Worm (Caenorhabditis elegans) whole organism, L4 larva: ENCODE results near the gene C08B6.6.
"Not testable (repeated sequence)": the region's sequence is repeated elsewhere in the genome, so short reads cannot be mapped to it uniquely, and the experiment has no call there.

Experiments used
- ZK546.5 ChIP-seq, 2 experiments: sonication (generic microtip); optimal IDR thresholded peaks; 2 replicates each; lab custom pipeline; 2017; ENCODE audit warnings: missing biosample characterization in 2 of 2, missing genetic modification characterization in 2 of 2
- ama-1 ChIP-seq: fragments of 150-350 bp; optimal IDR thresholded peaks from 2 replicates; lab custom pipeline; 2014; ENCODE audit warnings: inconsistent platforms, mixed read lengths
- ces-1 ChIP-seq: fragments of 150-350 bp; sonication (generic microtip); optimal IDR thresholded peaks from 4 replicates; lab custom pipeline; 2014; ENCODE audit warnings: missing biosample characterization, missing genetic modification reagents, missing genetic modification characterization
- hlh-11 ChIP-seq: fragments of 200-800 bp; sonication (Bioruptor generic); optimal IDR thresholded peaks from 2 replicates; lab custom pipeline; 2018; ENCODE audit warnings: mild to moderate bottlenecking, missing genetic modification characterization, missing compliant biosample characterization
- lin-13 ChIP-seq: fragments of 150-350 bp; optimal IDR thresholded peaks from 2 replicates; lab custom pipeline; 2014; ENCODE audit warnings: missing biosample characterization, missing genetic modification reagents, missing genetic modification characterization
- nhr-25 ChIP-seq: sonication (generic microtip); optimal IDR thresholded peaks from 2 replicates; lab custom pipeline; 2017; ENCODE audit warnings: missing genetic modification characterization, mild to moderate bottlenecking, missing compliant biosample characterization, antibody characterized with exemption, moderate library complexity, borderline replicate concordance; ENCODE audit not compliant: insufficient read depth
- nhr-28 ChIP-seq: fragments of 150-350 bp; optimal IDR thresholded peaks from 2 replicates; lab custom pipeline; 2014; ENCODE audit warnings: missing biosample characterization, missing genetic modification characterization
- nhr-42 ChIP-seq: fragments of 200-800 bp; sonication (Bioruptor generic); IDR thresholded peaks from 2 replicates; pipeline ENCODE4 v1.3.6; 2022; ENCODE audit warnings: missing genetic modification characterization, missing compliant biosample characterization
- nhr-76 ChIP-seq: fragments of 150-350 bp; optimal IDR thresholded peaks from 2 replicates; lab custom pipeline; 2014; ENCODE audit warnings: missing biosample characterization, missing genetic modification characterization
- pha-4 ChIP-seq, 2 experiments: fragments of 150-350 bp in 1 of 2; fragments of 200-800 bp in 1 of 2; sonication (Bioruptor generic) in 1 of 2; IDR thresholded peaks in 1 of 2; optimal IDR thresholded peaks in 1 of 2; 2 replicates each; pipeline versions ENCODE4 v1.3.6 to Lab custom; 2014 to 2022; ENCODE audit warnings: missing genetic modification characterization in 2 of 2, missing genetic modification reagents in 2 of 2, missing biosample characterization in 1 of 2, missing compliant biosample characterization in 1 of 2
- pqm-1 ChIP-seq: sonication (generic microtip); optimal IDR thresholded peaks from 2 replicates; lab custom pipeline; 2017; ENCODE audit warnings: missing biosample characterization, missing genetic modification characterization
- snpc-4 ChIP-seq: fragments of 150-350 bp; optimal IDR thresholded peaks from 2 replicates; lab custom pipeline; 2014; ENCODE audit warnings: missing biosample characterization, missing genetic modification characterization
- unc-39 ChIP-seq: sonication (generic microtip); optimal IDR thresholded peaks from 2 replicates; lab custom pipeline; 2017; ENCODE audit warnings: missing biosample characterization, missing genetic modification characterization
- zag-1 ChIP-seq: fragments of 150-350 bp; optimal IDR thresholded peaks from 2 replicates; lab custom pipeline; 2014; ENCODE audit warnings: missing biosample characterization, missing genetic modification characterization

DNA sequence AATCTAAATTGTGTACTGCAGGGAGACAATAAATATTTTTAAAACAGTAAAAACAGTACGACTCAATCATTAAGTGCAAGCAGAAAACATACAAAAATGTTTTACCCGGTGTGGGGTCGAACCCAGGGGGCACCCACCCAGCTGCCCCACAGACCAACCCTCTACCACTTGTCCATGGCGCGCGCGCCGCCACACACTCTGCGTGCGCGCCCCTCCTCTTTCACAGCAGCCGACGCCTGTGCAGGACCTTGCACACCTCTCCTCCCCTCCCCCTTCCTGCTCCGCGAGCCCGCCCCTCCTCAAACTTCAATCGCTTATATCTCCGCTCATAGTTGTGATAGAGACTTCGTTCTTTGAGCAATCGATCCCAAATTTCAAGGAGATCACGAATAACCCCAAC is 13.2 kb downstream of the C08B6.6 start:
- not testable (repeated sequence) for TF ChIP-seq unc-39 (tag; lab: Kevin White, UChicago); nhr-25 (tag; lab: Kevin White, UChicago); ZK546.5 (tag; optimal IDR thresholded peaks at IDR 0.05; lab: Kevin White, UChicago); snpc-4 (tag; lab: Kevin White, UChicago); ama-1; nhr-42 (GFP tag; lab: Robert Waterston, UW); ces-1 (GFP tag; lab: Kevin White, UChicago); hlh-11 (tag; lab: Kevin White, UChicago); pqm-1 (tag; lab: Kevin White, UChicago); zag-1 (tag; lab: Kevin White, UChicago); nhr-28; nhr-76 (tag; lab: Kevin White, UChicago); lin-13 (GFP tag; lab: Kevin White, UChicago); pha-4 (GFP tag; IDR thresholded peaks at IDR 0.05; lab: Robert Waterston, UW); pha-4 (tag; optimal IDR thresholded peaks at IDR 0.05; lab: Kevin White, UChicago)
